Fruit fly (Drosophila melanogaster) whole organism, embryonic: ENCODE results near the gene Vti1b.

Experiments
- Antp ChIP-seq: fragments of 200-800 bp; sonication (Bioruptor generic); optimal IDR thresholded peaks from 3 replicates; lab custom pipeline; 2016; ENCODE audit warnings: missing biosample characterization, missing genetic modification characterization
- CG10565 ChIP-seq: fragments of 200-800 bp; sonication (Bioruptor generic); optimal IDR thresholded peaks from 3 replicates; lab custom pipeline; 2016; ENCODE audit warnings: missing biosample characterization, mild to moderate bottlenecking, missing genetic modification characterization
- CG11093 ChIP-seq: fragments of 200-800 bp; sonication (Bioruptor generic); IDR thresholded peaks from 3 replicates; pipeline ENCODE4 v1.3.6; 2022; ENCODE audit warnings: missing biosample characterization, missing genetic modification characterization
- CG12769 ChIP-seq: fragments of 200-800 bp; sonication (Bioruptor generic); optimal IDR thresholded peaks from 2 replicates; lab custom pipeline; 2019; ENCODE audit warnings: missing biosample characterization, mild to moderate bottlenecking, missing genetic modification characterization, moderate library complexity
- CG14667 ChIP-seq: fragments of 200-800 bp; sonication (Bioruptor generic); IDR thresholded peaks from 2 replicates; pipeline ENCODE4 v1.3.6; 2022; ENCODE audit warnings: missing biosample characterization, missing genetic modification characterization
- CG2120 ChIP-seq: fragments of 200-800 bp; sonication (Bioruptor generic); optimal IDR thresholded peaks from 3 replicates; lab custom pipeline; 2016; ENCODE audit warnings: missing biosample characterization, missing genetic modification characterization
- CG2202 ChIP-seq: fragments of 200-800 bp; sonication (Bioruptor generic); optimal IDR thresholded peaks from 2 replicates; lab custom pipeline; 2018; ENCODE audit warnings: missing biosample characterization, mild to moderate bottlenecking, missing genetic modification characterization
- CG31441 ChIP-seq: fragments of 200-800 bp; sonication (Bioruptor generic); IDR thresholded peaks from 2 replicates; pipeline ENCODE4 v1.3.6; 2022; ENCODE audit warnings: missing biosample characterization, missing genetic modification characterization
- CG32532 ChIP-seq: fragments of 200-800 bp; sonication (Bioruptor generic); IDR thresholded peaks from 2 replicates; pipeline ENCODE4 v1.3.6; 2022; ENCODE audit warnings: missing biosample characterization, missing genetic modification characterization
- CG32767 ChIP-seq: fragments of 200-800 bp; sonication (Bioruptor generic); IDR thresholded peaks from 2 replicates; pipeline ENCODE4 v1.3.6; 2022; ENCODE audit warnings: missing biosample characterization, missing genetic modification characterization
- CG4820 ChIP-seq: fragments of 200-800 bp; sonication (Bioruptor generic); optimal IDR thresholded peaks from 3 replicates; lab custom pipeline; 2016; ENCODE audit warnings: missing biosample characterization, missing genetic modification characterization
- CG5180 ChIP-seq: fragments of 200-800 bp; sonication (Bioruptor generic); optimal IDR thresholded peaks from 3 replicates; lab custom pipeline; 2017; ENCODE audit warnings: missing biosample characterization, missing genetic modification characterization, mild to moderate bottlenecking, moderate library complexity, missing genetic modification reagents
- CG7928 ChIP-seq: fragments of 200-800 bp; sonication (Bioruptor generic); optimal IDR thresholded peaks from 2 replicates; lab custom pipeline; 2017; ENCODE audit warnings: missing biosample characterization, mild to moderate bottlenecking, missing genetic modification characterization
- CG8089 ChIP-seq: fragments of 200-800 bp; sonication (Bioruptor generic); optimal IDR thresholded peaks from 3 replicates; lab custom pipeline; 2016; ENCODE audit warnings: missing biosample characterization, missing genetic modification characterization
- CG8388 ChIP-seq: fragments of 200-800 bp; sonication (Bioruptor generic); optimal IDR thresholded peaks from 2 replicates; lab custom pipeline; 2019; ENCODE audit warnings: missing biosample characterization, mild to moderate bottlenecking, missing genetic modification characterization, moderate library complexity
- CG8478 ChIP-seq: fragments of >200 bp; optimal IDR thresholded peaks from 2 replicates; lab custom pipeline; 2018
- CG8765 ChIP-seq: fragments of 200-800 bp; sonication (Bioruptor generic); IDR thresholded peaks from 2 replicates; pipeline ENCODE4 v1.3.6; 2022; ENCODE audit warnings: missing biosample characterization, missing genetic modification characterization
- CG9797 ChIP-seq: fragments of 200-800 bp; sonication (Bioruptor generic); optimal IDR thresholded peaks from 3 replicates; lab custom pipeline; 2018; ENCODE audit warnings: missing biosample characterization, mild to moderate bottlenecking, missing genetic modification characterization
- CG9817 ChIP-seq: fragments of 200-800 bp; sonication (Bioruptor generic); optimal IDR thresholded peaks from 2 replicates; lab custom pipeline; 2018; ENCODE audit warnings: missing biosample characterization, mild to moderate bottlenecking, missing genetic modification characterization, moderate library complexity
- CkIIα-i1 ChIP-seq: fragments of 200-800 bp; sonication (Bioruptor generic); IDR thresholded peaks from 2 replicates; pipeline ENCODE4 v1.3.6; 2022; ENCODE audit warnings: missing biosample characterization, missing genetic modification characterization
- Doc3 ChIP-seq: fragments of 200-800 bp; sonication (Bioruptor generic); IDR thresholded peaks from 3 replicates; pipeline ENCODE4 v1.3.6; 2022; ENCODE audit warnings: missing biosample characterization, missing genetic modification characterization; ENCODE audit not compliant: partially characterized antibody
- Dref ChIP-seq: fragments of 200-800 bp; sonication (Bioruptor generic); IDR thresholded peaks from 2 replicates; pipeline ENCODE4 v1.3.6; 2022; ENCODE audit warnings: missing biosample characterization, missing genetic modification characterization
- E2f1 ChIP-seq: fragments of 200-800 bp; sonication (Bioruptor generic); IDR thresholded peaks from 2 replicates; pipeline ENCODE4 v1.3.6; 2022; ENCODE audit warnings: missing biosample characterization, missing genetic modification characterization
- E2f2 ChIP-seq: fragments of 200-800 bp; sonication (Bioruptor generic); IDR thresholded peaks from 2 replicates; pipeline ENCODE4 v1.3.6; 2022; ENCODE audit warnings: missing biosample characterization, missing genetic modification characterization
- Fer3 ChIP-seq: fragments of 200-800 bp; sonication (Bioruptor generic); optimal IDR thresholded peaks from 2 replicates; lab custom pipeline; 2018; ENCODE audit warnings: missing biosample characterization, mild to moderate bottlenecking, missing genetic modification characterization, moderate library complexity
- Hmx ChIP-seq: fragments of 200-800 bp; sonication (Bioruptor generic); optimal IDR thresholded peaks from 2 replicates; lab custom pipeline; 2016; ENCODE audit warnings: missing biosample characterization, missing genetic modification characterization
- Pdp1 ChIP-seq, 2 experiments: fragments of 200-800 bp; sonication (Bioruptor generic); optimal IDR thresholded peaks; 3 replicates each; lab custom pipeline; 2016; ENCODE audit warnings: missing biosample characterization in 2 of 2, missing genetic modification characterization in 2 of 2, mild to moderate bottlenecking in 1 of 2, moderate library complexity in 1 of 2
- Ravus ChIP-seq: fragments of 200-800 bp; sonication (Bioruptor generic); IDR thresholded peaks from 2 replicates; pipeline ENCODE4 v1.3.6; 2022; ENCODE audit warnings: missing biosample characterization, missing genetic modification characterization
- Sox100B ChIP-seq: fragments of 200-800 bp; sonication (Bioruptor generic); optimal IDR thresholded peaks from 3 replicates; lab custom pipeline; 2018; ENCODE audit warnings: missing biosample characterization, mild to moderate bottlenecking, missing genetic modification characterization
- Sox102F ChIP-seq: fragments of 200-800 bp; sonication (Bioruptor generic); optimal IDR thresholded peaks from 2 replicates; lab custom pipeline; 2018; ENCODE audit warnings: missing biosample characterization, mild to moderate bottlenecking, missing genetic modification characterization, moderate library complexity
- Spps ChIP-seq: fragments of 200-800 bp; sonication (Bioruptor generic); optimal IDR thresholded peaks from 2 replicates; lab custom pipeline; 2018; ENCODE audit warnings: missing biosample characterization, mild to moderate bottlenecking, missing genetic modification characterization
- Stat92E ChIP-seq, 3 experiments: fragments of >200 bp in 2 of 3; fragments of 200-800 bp in 1 of 3; sonication (Bioruptor generic) in 1 of 3; optimal IDR thresholded peaks; 2 replicates each; lab custom pipeline; 2017 to 2019; ENCODE audit warnings: missing biosample characterization in 3 of 3, missing genetic modification characterization in 3 of 3, mild to moderate bottlenecking in 1 of 3, moderate library complexity in 1 of 3
- Usf ChIP-seq: fragments of 200-800 bp; sonication (Bioruptor generic); optimal IDR thresholded peaks from 2 replicates; lab custom pipeline; 2017; ENCODE audit warnings: missing genotype, missing biosample characterization, missing genetic modification characterization
- ab ChIP-seq: fragments of 200-800 bp; sonication (Bioruptor generic); optimal IDR thresholded peaks from 2 replicates; lab custom pipeline; 2016; ENCODE audit warnings: missing biosample characterization, missing genetic modification characterization
- ac ChIP-seq: fragments of 200-800 bp; sonication (Bioruptor generic); optimal IDR thresholded peaks from 3 replicates; lab custom pipeline; 2017; ENCODE audit warnings: missing biosample characterization, mild to moderate bottlenecking, missing genetic modification characterization
- ato ChIP-seq: fragments of 200-800 bp; sonication (Bioruptor generic); IDR thresholded peaks from 2 replicates; pipeline ENCODE4 v1.3.6; 2022; ENCODE audit warnings: missing biosample characterization, missing genetic modification characterization; ENCODE audit not compliant: partially characterized antibody
- cad ChIP-seq: fragments of >200 bp; optimal IDR thresholded peaks from 2 replicates; lab custom pipeline; 2017; ENCODE audit warnings: missing biosample characterization, missing genetic modification characterization
- cg ChIP-seq: fragments of 200-800 bp; sonication (Bioruptor generic); optimal IDR thresholded peaks from 3 replicates; lab custom pipeline; 2019; ENCODE audit warnings: missing biosample characterization, mild to moderate bottlenecking, missing genetic modification characterization, moderate library complexity
- chn ChIP-seq: fragments of 200-800 bp; sonication (Bioruptor generic); optimal IDR thresholded peaks from 2 replicates; lab custom pipeline; 2016; ENCODE audit warnings: missing biosample characterization, missing genetic modification characterization
- danr ChIP-seq: fragments of 200-800 bp; sonication (Bioruptor generic); IDR thresholded peaks from 2 replicates; pipeline ENCODE4 v1.3.6; 2022; ENCODE audit warnings: missing biosample characterization, missing genetic modification characterization
- dysf ChIP-seq: fragments of 200-800 bp; sonication (Bioruptor generic); IDR thresholded peaks from 3 replicates; pipeline ENCODE4 v1.3.6; 2022; ENCODE audit warnings: missing biosample characterization, missing genetic modification characterization
- en ChIP-seq: fragments of 200-800 bp; sonication (Bioruptor generic); optimal IDR thresholded peaks from 2 replicates; lab custom pipeline; 2016; ENCODE audit warnings: missing biosample characterization, missing genetic modification characterization
- hkb ChIP-seq, 2 experiments: fragments of 200-800 bp in 1 of 2; fragments of >200 bp in 1 of 2; sonication (Bioruptor generic) in 1 of 2; IDR thresholded peaks in 1 of 2; optimal IDR thresholded peaks in 1 of 2; 2 replicates each; pipeline versions ENCODE4 v1.3.6 to Lab custom; 2017 to 2022; ENCODE audit warnings: missing biosample characterization in 1 of 2, missing genetic modification characterization in 1 of 2
- lilli ChIP-seq: fragments of 200-800 bp; sonication (Bioruptor generic); optimal IDR thresholded peaks from 3 replicates; lab custom pipeline; 2016; ENCODE audit warnings: missing biosample characterization, missing genetic modification characterization
- phol ChIP-seq: fragments of 200-800 bp; sonication (Bioruptor generic); optimal IDR thresholded peaks from 3 replicates; lab custom pipeline; 2018; ENCODE audit warnings: missing biosample characterization, mild to moderate bottlenecking, missing genetic modification characterization, moderate library complexity
- salm ChIP-seq: fragments of 200-800 bp; sonication (Bioruptor generic); optimal IDR thresholded peaks from 2 replicates; lab custom pipeline; 2018; ENCODE audit warnings: missing biosample characterization, mild to moderate bottlenecking, missing genetic modification characterization
- slbo ChIP-seq: fragments of 200-800 bp; sonication (Bioruptor generic); IDR thresholded peaks from 2 replicates; pipeline ENCODE4 v1.3.6; 2022; ENCODE audit warnings: missing biosample characterization, missing genetic modification characterization
- unc-4 ChIP-seq: fragments of 200-800 bp; sonication (Bioruptor generic); IDR thresholded peaks from 2 replicates; pipeline ENCODE4 v1.3.6; 2022; ENCODE audit warnings: missing biosample characterization, missing genetic modification characterization; ENCODE audit not compliant: partially characterized antibody

Vti1b gene

DNA sequence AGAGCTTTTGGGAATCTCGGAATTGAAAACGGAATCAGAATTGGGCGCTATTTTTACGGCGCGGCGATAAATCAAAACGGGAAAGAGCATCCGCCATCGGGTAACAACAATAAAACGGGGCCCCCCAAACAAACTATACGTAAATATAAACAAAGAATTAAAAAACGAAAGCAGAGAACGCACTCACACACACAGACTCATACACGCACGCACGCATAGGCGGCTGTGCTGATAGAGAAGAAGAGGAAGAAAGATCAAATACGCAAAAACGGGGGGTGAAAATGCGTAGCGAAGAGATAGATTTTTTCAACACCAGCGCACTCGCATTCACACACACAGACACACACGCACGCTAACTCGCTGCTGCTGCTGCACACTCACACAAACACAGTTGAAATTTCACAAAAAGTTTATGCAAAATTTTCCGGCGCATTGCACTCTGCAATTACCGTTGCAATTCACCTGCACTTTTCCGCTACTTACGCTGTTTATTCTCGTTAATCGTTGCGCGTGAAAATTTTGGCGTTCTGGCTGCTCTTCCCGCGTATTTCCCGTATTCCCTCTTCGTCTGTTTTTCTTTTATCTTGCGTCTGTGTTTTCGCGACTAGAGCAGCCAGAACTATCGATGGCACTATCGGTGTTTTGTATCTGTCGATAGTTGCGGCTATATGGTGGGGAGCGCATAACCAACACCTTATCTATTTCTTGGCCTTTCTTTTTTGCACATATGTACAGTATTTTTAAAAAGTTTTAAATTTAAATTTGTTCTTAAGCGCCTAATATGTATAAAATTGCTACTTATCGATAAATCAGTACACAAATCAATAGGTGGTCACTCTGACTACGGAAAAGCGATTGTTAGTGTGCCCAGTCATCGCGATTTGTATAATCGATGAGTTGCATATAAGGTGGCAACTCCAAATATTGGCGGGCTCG lies 15.8 kb downstream of the Vti1b start, which contains the start of gene CG31122 (continued):
- TF ChIP-seq E2f1 (peak; percentile 49; the same call in 1 of the 2 replicates), ato (GFP tag; lab: Robert Waterston, UW) (peak; percentile 82), cg (GFP tag; lab: Kevin White, UChicago) (peak; percentile 99), CG7928 (GFP tag; lab: Kevin White, UChicago) (no peak), Sox102F (GFP tag; lab: Kevin White, UChicago) (no peak), CG2120 (peak; percentile 68), CG8765 (0 out of 2 replicates have a peak, but pooled peaks have one; percentile 19), hkb (optimal IDR thresholded peaks at IDR 0.05; lab: Kevin White, UChicago) (peak; percentile 25), hkb (GFP tag; IDR thresholded peaks at IDR 0.05; lab: Robert Waterston, UW) (no peak), CG11093 (GFP tag; lab: Robert Waterston, UW) (no peak), dysf (GFP tag; lab: Robert Waterston, UW) (peak; percentile 23; the same call in 1 of the 3 replicates), cad (GFP tag; lab: Kevin White, UChicago) (no peak), CkIIα-i1 (GFP tag; lab: Robert Waterston, UW) (no peak), lilli (GFP tag; lab: Kevin White, UChicago) (peak; percentile 67), Hmx (no peak), en (no peak), CG31441 (peak; percentile 36; the same call in 1 of the 2 replicates), CG12769 (tag; lab: Kevin White, UChicago) (peak; percentile 36), chn (GFP tag; lab: Kevin White, UChicago) (peak; percentile 37), CG9797 (GFP tag; lab: Kevin White, UChicago) (peak; percentile 91), Stat92E (GFP tag; optimal IDR thresholded peaks at IDR 0.05; lab: Kevin White, UChicago) (no peak), E2f2 (GFP tag; lab: Robert Waterston, UW) (peak; percentile 91), CG10565 (no peak), Ravus (GFP tag; lab: Robert Waterston, UW) (no peak), Spps (tag; lab: Kevin White, UChicago) (no peak), Pdp1 (GFP tag; optimal IDR thresholded peaks at IDR 0.05; lab: Kevin White, UChicago) (peak in 1 of 2 experiments; percentile 40), CG8388 (GFP tag; lab: Kevin White, UChicago) (peak; percentile 19), Dref (peak; percentile 75), Doc3 (GFP tag; lab: Robert Waterston, UW) (peak; percentile 99), CG4820 (peak; percentile 28), CG14667 (GFP tag; lab: Robert Waterston, UW) (no peak), CG8089 (GFP tag; lab: Kevin White, UChicago) (no peak), unc-4 (peak; percentile 95), CG2202 (no peak), CG32767 (GFP tag; lab: Robert Waterston, UW) (no peak), ab (no peak), phol (tag; lab: Kevin White, UChicago) (no peak), slbo (GFP tag; lab: Robert Waterston, UW) (peak; percentile 75; the same call in 1 of the 2 replicates), CG9817 (tag; lab: Kevin White, UChicago) (peak; percentile 59), Fer3 (tag; lab: Kevin White, UChicago) (no peak), CG32532 (GFP tag; lab: Robert Waterston, UW) (no peak; the same call in 1 of the 2 replicates), ac (GFP tag; lab: Kevin White, UChicago) (no peak), danr (no peak), CG8478 (lab: Kevin White, UChicago) (peak; percentile 90), Usf (GFP tag; lab: Kevin White, UChicago) (no peak), Antp (GFP tag; lab: Kevin White, UChicago) (peak; percentile 21), Sox100B (no peak), salm (tag; lab: Kevin White, UChicago) (no peak), CG5180 (GFP tag; lab: Kevin White, UChicago) (no peak)
